Worm (Caenorhabditis elegans) whole organism, L4 larva: ENCODE data around the gene ugt-42.

Source experiments
- F37D6.2 ChIP-seq: sonication (generic microtip); optimal IDR thresholded peaks from 2 replicates; lab custom pipeline; 2016; ENCODE audit warnings: mild to moderate bottlenecking, missing genetic modification characterization, missing compliant biosample characterization
- F49E8.2 ChIP-seq: sonication (generic microtip); optimal IDR thresholded peaks from 2 replicates; lab custom pipeline; 2016; ENCODE audit warnings: missing compliant biosample characterization, mild to moderate bottlenecking, missing genetic modification characterization, borderline replicate concordance
- T26A8.4 ChIP-seq: fragments of 200-800 bp; sonication (Bioruptor generic); IDR thresholded peaks from 2 replicates; pipeline ENCODE4 v1.3.6; 2022; ENCODE audit warnings: missing genetic modification characterization, missing compliant biosample characterization
- Y105C5A.15 ChIP-seq: fragments of 200-800 bp; sonication (Bioruptor generic); IDR thresholded peaks from 2 replicates; pipeline ENCODE4 v1.3.6; 2022; ENCODE audit warnings: missing genetic modification characterization, missing compliant biosample characterization
- ZK337.2 ChIP-seq: fragments of 200-800 bp; sonication (Bioruptor generic); IDR thresholded peaks from 2 replicates; pipeline ENCODE4 v1.3.6; 2022; ENCODE audit warnings: missing genetic modification reagents, missing genetic modification characterization, missing compliant biosample characterization
- aha-1 ChIP-seq: fragments of 150-350 bp; peaks from one replicate; lab custom pipeline; 2014; ENCODE audit warnings: missing biosample characterization, missing genetic modification characterization
- attf-4 ChIP-seq: sonication (generic microtip); optimal IDR thresholded peaks from 3 replicates; lab custom pipeline; 2017; ENCODE audit warnings: missing biosample characterization, missing genetic modification characterization
- ces-1 ChIP-seq: fragments of 150-350 bp; sonication (generic microtip); optimal IDR thresholded peaks from 4 replicates; lab custom pipeline; 2014; ENCODE audit warnings: missing biosample characterization, missing genetic modification reagents, missing genetic modification characterization
- daf-16 ChIP-seq, 3 experiments: sonication (generic microtip); optimal IDR thresholded peaks; 2 replicates each; lab custom pipeline; 2016 to 2017; ENCODE audit warnings: missing genetic modification characterization in 3 of 3, missing genetic modification reagents in 3 of 3, mild to moderate bottlenecking in 2 of 3, missing compliant biosample characterization in 2 of 3, missing biosample characterization in 1 of 3, moderate library complexity in 1 of 3
- dmd-8 ChIP-seq: fragments of 200-800 bp; sonication (Bioruptor generic); IDR thresholded peaks from 2 replicates; pipeline ENCODE4 v1.3.6; 2022; ENCODE audit warnings: missing genetic modification characterization, missing compliant biosample characterization
- dve-1 ChIP-seq: sonication (generic microtip); optimal IDR thresholded peaks from 2 replicates; lab custom pipeline; 2017; ENCODE audit warnings: antibody characterized with exemption, mild to moderate bottlenecking, missing genetic modification characterization, missing compliant biosample characterization; ENCODE audit not compliant: insufficient read depth
- fkh-10 ChIP-seq: fragments of 150-350 bp; optimal IDR thresholded peaks from 2 replicates; lab custom pipeline; 2014; ENCODE audit warnings: missing biosample characterization, missing genetic modification reagents, missing genetic modification characterization
- hmg-1.1 ChIP-seq: fragments of 200-800 bp; sonication (Bioruptor generic); IDR thresholded peaks from 2 replicates; pipeline ENCODE4 v1.3.6; 2022; ENCODE audit warnings: missing genetic modification reagents, missing genetic modification characterization, missing compliant biosample characterization
- jun-1 ChIP-seq: fragments of 150-350 bp; optimal IDR thresholded peaks from 2 replicates; lab custom pipeline; 2014; ENCODE audit warnings: missing biosample characterization, missing genetic modification reagents, missing genetic modification characterization
- lin-1 ChIP-seq: fragments of 200-800 bp; sonication (Bioruptor generic); IDR thresholded peaks from 2 replicates; pipeline ENCODE4 v1.3.6; 2022; ENCODE audit warnings: missing genetic modification reagents, missing genetic modification characterization, missing compliant biosample characterization
- lin-13 ChIP-seq: fragments of 150-350 bp; optimal IDR thresholded peaks from 2 replicates; lab custom pipeline; 2014; ENCODE audit warnings: missing biosample characterization, missing genetic modification reagents, missing genetic modification characterization
- lin-15B ChIP-seq: fragments of 150-350 bp; sonication (generic microtip); optimal IDR thresholded peaks from 3 replicates; lab custom pipeline; 2014; ENCODE audit warnings: missing biosample characterization, missing genetic modification characterization
- lin-29 ChIP-seq: fragments of 200-800 bp; sonication (Bioruptor generic); IDR thresholded peaks from 2 replicates; pipeline ENCODE4 v1.3.6; 2022; ENCODE audit warnings: missing genetic modification reagents, missing genetic modification characterization, missing compliant biosample characterization
- lin-39 ChIP-seq: fragments of 150-350 bp; optimal IDR thresholded peaks from 2 replicates; lab custom pipeline; 2014; ENCODE audit warnings: missing biosample characterization, missing genetic modification reagents, missing genetic modification characterization
- lir-3 ChIP-seq: sonication (generic microtip); optimal IDR thresholded peaks from 2 replicates; lab custom pipeline; 2016; ENCODE audit warnings: mild to moderate bottlenecking, missing genetic modification characterization, missing compliant biosample characterization
- mdl-1 ChIP-seq, 2 experiments: fragments of 150-350 bp in 1 of 2; sonication (generic microtip) in 1 of 2; optimal IDR thresholded peaks; 2 replicates each; lab custom pipeline; 2014 to 2017; ENCODE audit warnings: missing biosample characterization in 2 of 2, missing genetic modification characterization in 2 of 2
- mep-1 ChIP-seq: fragments of 150-350 bp; sonication (generic microtip); optimal IDR thresholded peaks from 3 replicates; lab custom pipeline; 2014; ENCODE audit warnings: missing biosample characterization, missing genetic modification characterization
- nhr-102 ChIP-seq: sonication (generic microtip); optimal IDR thresholded peaks from 2 replicates; lab custom pipeline; 2016; ENCODE audit warnings: mild to moderate bottlenecking, missing genetic modification characterization, moderate library complexity, missing compliant biosample characterization
- nhr-111 ChIP-seq: fragments of 200-800 bp; sonication (Bioruptor generic); optimal IDR thresholded peaks from 2 replicates; lab custom pipeline; 2018; ENCODE audit warnings: mild to moderate bottlenecking, missing genetic modification characterization, missing compliant biosample characterization
- nhr-25 ChIP-seq: sonication (generic microtip); optimal IDR thresholded peaks from 2 replicates; lab custom pipeline; 2017; ENCODE audit warnings: missing genetic modification characterization, mild to moderate bottlenecking, missing compliant biosample characterization, antibody characterized with exemption, moderate library complexity, borderline replicate concordance; ENCODE audit not compliant: insufficient read depth
- nhr-28 ChIP-seq: fragments of 150-350 bp; optimal IDR thresholded peaks from 2 replicates; lab custom pipeline; 2014; ENCODE audit warnings: missing biosample characterization, missing genetic modification characterization
- nhr-6 ChIP-seq: fragments of 150-350 bp; optimal IDR thresholded peaks from 2 replicates; lab custom pipeline; 2014; ENCODE audit warnings: missing biosample characterization, missing genetic modification characterization
- nhr-77 ChIP-seq: fragments of 150-350 bp; optimal IDR thresholded peaks from 2 replicates; lab custom pipeline; 2014; ENCODE audit warnings: missing biosample characterization, missing genetic modification characterization
- php-3 ChIP-seq: fragments of 200-800 bp; sonication (Bioruptor generic); IDR thresholded peaks from 2 replicates; pipeline ENCODE4 v1.3.6; 2022; ENCODE audit warnings: missing genetic modification reagents, missing genetic modification characterization, missing compliant biosample characterization
- pqm-1 ChIP-seq: sonication (generic microtip); optimal IDR thresholded peaks from 2 replicates; lab custom pipeline; 2017; ENCODE audit warnings: missing biosample characterization, missing genetic modification characterization
- tra-1 ChIP-seq: fragments of 200-800 bp; sonication (Bioruptor generic); IDR thresholded peaks from 2 replicates; pipeline ENCODE4 v1.3.6; 2022; ENCODE audit warnings: missing genetic modification reagents, missing genetic modification characterization, missing compliant biosample characterization
- unc-62 ChIP-seq, 3 experiments: fragments of 150-350 bp in 1 of 3; sonication (generic microtip); optimal IDR thresholded peaks in 2 of 3; peaks in 1 of 3; 1 replicate in 1 of 3; 2 replicates in 2 of 3; lab custom pipeline; 2014 to 2017; ENCODE audit warnings: missing biosample characterization in 3 of 3, missing genetic modification characterization in 3 of 3, missing genetic modification reagents in 3 of 3, missing genotype in 1 of 3
- zip-2 ChIP-seq: fragments of 150-350 bp; optimal IDR thresholded peaks from 2 replicates; lab custom pipeline; 2014; ENCODE audit warnings: missing biosample characterization, missing genetic modification characterization

Gene ugt-42

DNA sequence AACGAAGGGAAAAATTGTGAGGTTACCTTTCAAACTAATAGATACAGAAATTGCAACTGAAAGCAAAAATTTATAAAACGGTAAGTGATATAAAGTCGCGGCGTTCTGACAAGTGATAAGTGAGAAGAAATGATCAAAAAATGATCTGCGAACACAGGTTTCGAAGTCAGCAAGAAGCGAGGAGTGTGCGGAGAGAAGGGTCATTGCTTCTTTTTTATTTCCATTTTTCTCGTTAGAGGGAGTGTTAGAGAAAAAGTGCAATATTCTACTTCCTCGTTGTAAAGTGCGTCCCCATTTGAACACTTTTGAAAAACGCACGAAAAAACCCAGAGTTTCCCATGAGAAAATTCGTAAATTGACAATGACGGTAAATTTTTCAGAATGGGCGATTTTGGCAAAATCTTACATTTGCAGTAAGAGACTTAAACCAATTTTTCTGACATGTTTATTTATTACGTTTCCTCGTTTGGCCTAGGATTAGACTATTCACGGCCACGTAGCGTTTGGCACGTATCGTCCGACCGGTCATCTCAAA is 29.6 kb downstream of the ugt-42 start, which contains the start of the genes fbxa-72 and srx-21 (continued):
- peak; percentile 43 for TF ChIP-seq dve-1 (tag; lab: Kevin White, UChicago)
- TF ChIP-seq lin-1 (GFP tag; lab: Robert Waterston, UW), result no peak
- no peak for TF ChIP-seq F49E8.2

DNA sequence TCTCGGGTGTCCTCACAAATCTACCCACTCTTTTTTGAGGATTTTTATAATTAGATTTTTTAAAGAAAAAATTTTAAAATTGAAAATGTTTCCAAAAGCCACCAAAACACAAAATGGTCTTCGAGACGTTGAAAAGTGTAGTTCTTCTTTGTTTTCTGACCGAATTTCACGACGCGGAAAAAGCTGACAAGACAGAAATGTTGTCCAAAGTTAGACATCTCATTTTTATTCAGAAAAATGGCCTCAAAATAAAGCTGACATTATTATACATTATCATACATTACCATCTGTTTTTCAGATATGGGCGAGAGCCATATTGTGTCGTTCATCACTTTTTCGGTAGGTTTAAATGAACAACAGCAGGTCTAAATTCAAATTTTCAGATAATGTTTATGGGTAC is 32.7 kb downstream of the ugt-42 start, which contains the start of gene srx-22:
srx-22 (plus strand) TSS at position 301 of the 400 bp plus-strand sequence.
- TF ChIP-seq lin-29 (GFP tag; lab: Robert Waterston, UW) (no peak), T26A8.4 (GFP tag; lab: Robert Waterston, UW) (no peak), lin-13 (GFP tag; lab: Kevin White, UChicago) (no peak)

- TF ChIP-seq unc-62 (GFP tag; optimal IDR thresholded peaks at IDR 0.05 in 1 of 2; lab: Kevin White, UChicago) (no peak), unc-62 (tag; optimal IDR thresholded peaks at IDR 0.05; lab: Kevin White, UChicago) (no peak), tra-1 (GFP tag; lab: Robert Waterston, UW) (no peak), T26A8.4 (GFP tag; lab: Robert Waterston, UW) (no peak), lir-3 (no peak), hmg-1.1 (GFP tag; lab: Robert Waterston, UW) (no peak), mdl-1 (tag; optimal IDR thresholded peaks at IDR 0.05; lab: Kevin White, UChicago) (no peak), attf-4 (tag; lab: Kevin White, UChicago) (no peak), nhr-6 (tag; lab: Kevin White, UChicago) (no peak), ces-1 (no peak), F37D6.2 (no peak), Y105C5A.15 (GFP tag; lab: Robert Waterston, UW) (no peak), nhr-111 (GFP tag; lab: Kevin White, UChicago) (no peak)
Observed at ce11 chrV:682031-682430, 35.0 kb downstream of the ugt-42 start, which contains the start of gene srx-23. srx-23 (plus strand) TSS chrV:682331.

- no peak for TF ChIP-seq nhr-102 (tag; lab: Kevin White, UChicago)
- no peak for TF ChIP-seq F49E8.2
- TF ChIP-seq daf-16 (GFP tag; optimal IDR thresholded peaks at IDR 0.05; lab: Kevin White, UChicago), result no peak
- TF ChIP-seq daf-16 (tag; optimal IDR thresholded peaks at IDR 0.05; lab: Kevin White, UChicago), result peak; percentile 81
- TF ChIP-seq ZK337.2 (GFP tag; lab: Robert Waterston, UW), result no peak
- TF ChIP-seq pqm-1 (tag; lab: Kevin White, UChicago), result peak; percentile 75
- TF ChIP-seq fkh-10, result no peak
- TF ChIP-seq nhr-28 (tag; lab: Kevin White, UChicago), result peak; percentile 63
- peak; percentile 47 for TF ChIP-seq dve-1 (tag; lab: Kevin White, UChicago)
- TF ChIP-seq mep-1 (tag; lab: Kevin White, UChicago), result no peak
- no peak for TF ChIP-seq jun-1 (tag; lab: Kevin White, UChicago)
- TF ChIP-seq lin-39 (tag; lab: Kevin White, UChicago), result no peak
- TF ChIP-seq aha-1 (tag; lab: Kevin White, UChicago), result peak; percentile 55
- peak; percentile 63 for TF ChIP-seq nhr-77 (tag; lab: Kevin White, UChicago)
- peak; percentile 83 for TF ChIP-seq php-3
Observed at ce11 chrV:683858-684257, 36.9 kb downstream of the ugt-42 start, which contains the start of gene F31F4.1. F31F4.1 (plus strand) TSS chrV:684060.

- TF ChIP-seq nhr-25 (tag; lab: Kevin White, UChicago), result no peak
- no peak for TF ChIP-seq F37D6.2
- no peak for TF ChIP-seq dmd-8 (GFP tag; lab: Robert Waterston, UW)
- no peak for TF ChIP-seq lir-3
- no peak for TF ChIP-seq lin-15B (tag; lab: Kevin White, UChicago)
- TF ChIP-seq nhr-28 (tag; lab: Kevin White, UChicago), result no peak
- TF ChIP-seq zip-2 (tag; lab: Kevin White, UChicago), result no peak
- TF ChIP-seq, all 104 proteins: peak for 0
Observed at ce11 chrV:687384-687783, 40.4 kb downstream of the ugt-42 start, which contains the start of gene H25P19.1. H25P19.1 (plus strand) TSS chrV:687684.
